Fruit fly (Drosophila melanogaster) whole organism, embryonic: Measurements from ENCODE around the gene Cpsf5.

Experiments
- Bteb2 ChIP-seq: fragments of 200-800 bp; sonication (Bioruptor generic); optimal IDR thresholded peaks from 2 replicates; lab custom pipeline; 2016; ENCODE audit warnings: missing biosample characterization, missing genetic modification characterization
- CG1024 ChIP-seq: fragments of 200-800 bp; sonication (Bioruptor generic); IDR thresholded peaks from 2 replicates; pipeline ENCODE4 v1.3.6; 2022; ENCODE audit warnings: missing biosample characterization, missing genetic modification characterization
- CG10267 ChIP-seq: fragments of 200-800 bp; sonication (Bioruptor generic); optimal IDR thresholded peaks from 2 replicates; lab custom pipeline; 2018; ENCODE audit warnings: missing biosample characterization, mild to moderate bottlenecking, missing genetic modification characterization, moderate library complexity
- CG10366 ChIP-seq: fragments of 200-800 bp; sonication (Bioruptor generic); IDR thresholded peaks from 2 replicates; pipeline ENCODE4 v1.3.6; 2022; ENCODE audit warnings: missing biosample characterization, missing genetic modification characterization
- CG10431 ChIP-seq: fragments of 200-800 bp; sonication (Bioruptor generic); optimal IDR thresholded peaks from 3 replicates; lab custom pipeline; 2018; ENCODE audit warnings: missing biosample characterization, mild to moderate bottlenecking, missing genetic modification characterization
- CG11696 ChIP-seq: fragments of 200-800 bp; sonication (Bioruptor generic); IDR thresholded peaks from 2 replicates; pipeline ENCODE4 v1.3.6; 2022; ENCODE audit warnings: missing biosample characterization, missing genetic modification characterization
- CG12219 ChIP-seq: fragments of 200-800 bp; sonication (Bioruptor generic); optimal IDR thresholded peaks from 3 replicates; lab custom pipeline; 2018; ENCODE audit warnings: missing biosample characterization, mild to moderate bottlenecking, missing genetic modification characterization
- CG13287 ChIP-seq: fragments of 200-800 bp; sonication (Bioruptor generic); IDR thresholded peaks from 2 replicates; pipeline ENCODE4 v1.3.6; 2022; ENCODE audit warnings: missing biosample characterization, missing genetic modification characterization; ENCODE audit not compliant: partially characterized antibody
- CG14965 ChIP-seq: fragments of 200-800 bp; sonication (Bioruptor generic); optimal IDR thresholded peaks from 2 replicates; lab custom pipeline; 2016; ENCODE audit warnings: missing biosample characterization, missing genetic modification characterization, borderline replicate concordance
- CG15073 ChIP-seq: fragments of 200-800 bp; sonication (Bioruptor generic); optimal IDR thresholded peaks from 2 replicates; lab custom pipeline; 2016; ENCODE audit warnings: missing biosample characterization, missing genetic modification characterization
- CG17612 ChIP-seq: fragments of 200-800 bp; sonication (Bioruptor generic); IDR thresholded peaks from 2 replicates; pipeline ENCODE4 v1.3.6; 2022; ENCODE audit warnings: missing biosample characterization, missing genetic modification characterization
- CG18619 ChIP-seq: fragments of 200-800 bp; sonication (Bioruptor generic); optimal IDR thresholded peaks from 3 replicates; lab custom pipeline; 2017; ENCODE audit warnings: missing biosample characterization, mild to moderate bottlenecking, missing genetic modification characterization
- CG2678 ChIP-seq: fragments of 200-800 bp; sonication (Bioruptor generic); optimal IDR thresholded peaks from 3 replicates; lab custom pipeline; 2019; ENCODE audit warnings: missing biosample characterization, mild to moderate bottlenecking, missing genetic modification characterization, moderate library complexity
- CG3407 ChIP-seq: fragments of 200-800 bp; sonication (Bioruptor generic); optimal IDR thresholded peaks from 2 replicates; lab custom pipeline; 2018; ENCODE audit warnings: missing biosample characterization, mild to moderate bottlenecking, missing genetic modification characterization
- CG43689 ChIP-seq: fragments of 200-800 bp; sonication (Bioruptor generic); IDR thresholded peaks from 2 replicates; pipeline ENCODE4 v1.3.6; 2022; ENCODE audit warnings: missing biosample characterization, missing genetic modification characterization
- CG4404 ChIP-seq: fragments of 200-800 bp; sonication (Bioruptor generic); IDR thresholded peaks from 2 replicates; pipeline ENCODE4 v1.3.6; 2022; ENCODE audit warnings: missing biosample characterization, missing genetic modification characterization
- CG5953 ChIP-seq: fragments of 200-800 bp; sonication (Bioruptor generic); IDR thresholded peaks from 2 replicates; pipeline ENCODE4 v1.3.6; 2022; ENCODE audit warnings: missing biosample characterization, missing genetic modification characterization
- CG6683 ChIP-seq: fragments of 200-800 bp; sonication (Bioruptor generic); optimal IDR thresholded peaks from 2 replicates; lab custom pipeline; 2017; ENCODE audit warnings: missing biosample characterization, mild to moderate bottlenecking, missing genetic modification characterization, missing genetic modification reagents
- CG9437 ChIP-seq: fragments of 200-800 bp; sonication (Bioruptor generic); optimal IDR thresholded peaks from 2 replicates; lab custom pipeline; 2018; ENCODE audit warnings: missing biosample characterization, mild to moderate bottlenecking, missing genetic modification characterization
- CrebB ChIP-seq: fragments of 200-800 bp; sonication (Bioruptor generic); optimal IDR thresholded peaks from 3 replicates; lab custom pipeline; 2018; ENCODE audit warnings: missing biosample characterization, mild to moderate bottlenecking, missing genetic modification characterization
- D19A ChIP-seq: fragments of 200-800 bp; optimal IDR thresholded peaks from 3 replicates; lab custom pipeline; 2019; ENCODE audit warnings: missing biosample characterization, mild to moderate bottlenecking, missing genetic modification characterization, moderate library complexity
- Dbx ChIP-seq: fragments of 200-800 bp; sonication (Bioruptor generic); IDR thresholded peaks from 3 replicates; pipeline ENCODE4 v1.3.6; 2022; ENCODE audit warnings: missing biosample characterization, missing genetic modification characterization
- Ets97D ChIP-seq: fragments of 200-800 bp; sonication (Bioruptor generic); optimal IDR thresholded peaks from 3 replicates; lab custom pipeline; 2016; ENCODE audit warnings: missing biosample characterization, missing genetic modification characterization
- GATAe ChIP-seq: fragments of 200-800 bp; sonication (Bioruptor generic); conservative IDR thresholded peaks from 2 replicates; pipeline ENCODE4 v1.3.6; 2022; ENCODE audit warnings: missing biosample characterization, missing genetic modification characterization
- Gug ChIP-seq: fragments of 200-800 bp; sonication (Bioruptor generic); IDR thresholded peaks from 4 replicates; pipeline ENCODE4 v1.3.6; 2022; ENCODE audit warnings: missing biosample characterization, missing genetic modification characterization
- Hmr ChIP-seq: fragments of 200-800 bp; sonication (Bioruptor generic); optimal IDR thresholded peaks from 3 replicates; lab custom pipeline; 2017; ENCODE audit warnings: mild to moderate bottlenecking, missing biosample characterization, missing genetic modification reagents, missing genetic modification characterization
- Kr ChIP-seq: fragments of 200-800 bp; sonication (Bioruptor generic); optimal IDR thresholded peaks from 2 replicates; lab custom pipeline; 2017; ENCODE audit warnings: missing biosample characterization, mild to moderate bottlenecking, missing genetic modification characterization
- MBD-R2 ChIP-seq: fragments of 200-800 bp; sonication (Bioruptor generic); IDR thresholded peaks from 2 replicates; pipeline ENCODE4 v1.3.6; 2022; ENCODE audit warnings: missing biosample characterization, missing genetic modification characterization
- Rfx ChIP-seq: fragments of 200-800 bp; sonication (Bioruptor generic); IDR thresholded peaks from 2 replicates; pipeline ENCODE4 v1.3.6; 2022; ENCODE audit warnings: missing biosample characterization, missing genetic modification characterization
- ato ChIP-seq: fragments of 200-800 bp; sonication (Bioruptor generic); IDR thresholded peaks from 2 replicates; pipeline ENCODE4 v1.3.6; 2022; ENCODE audit warnings: missing biosample characterization, missing genetic modification characterization; ENCODE audit not compliant: partially characterized antibody
- bcd ChIP-seq: fragments of 200-800 bp; sonication (Bioruptor generic); optimal IDR thresholded peaks from 2 replicates; lab custom pipeline; 2017; ENCODE audit warnings: missing biosample characterization, mild to moderate bottlenecking, missing genetic modification characterization
- btn ChIP-seq: fragments of 200-800 bp; sonication (Bioruptor generic); optimal IDR thresholded peaks from 2 replicates; lab custom pipeline; 2016; ENCODE audit warnings: missing biosample characterization, missing genetic modification characterization
- crc ChIP-seq: fragments of 200-800 bp; sonication (Bioruptor generic); optimal IDR thresholded peaks from 2 replicates; lab custom pipeline; 2016; ENCODE audit warnings: missing biosample characterization, missing genetic modification characterization
- crol ChIP-seq: fragments of 200-800 bp; sonication (Bioruptor generic); IDR thresholded peaks from 2 replicates; pipeline ENCODE4 v1.3.6; 2022; ENCODE audit warnings: missing biosample characterization, missing genetic modification characterization
- disco-r ChIP-seq: fragments of 200-800 bp; sonication (Bioruptor generic); optimal IDR thresholded peaks from 2 replicates; lab custom pipeline; 2016; ENCODE audit warnings: missing biosample characterization, missing genetic modification characterization
- ems ChIP-seq: fragments of 200-800 bp; sonication (Bioruptor generic); optimal IDR thresholded peaks from 3 replicates; lab custom pipeline; 2016; ENCODE audit warnings: missing biosample characterization, missing genetic modification characterization
- fru ChIP-seq: fragments of >200 bp; optimal IDR thresholded peaks from 2 replicates; lab custom pipeline; 2017
- gt ChIP-seq: fragments of 200-800 bp; sonication (Bioruptor generic); IDR thresholded peaks from 2 replicates; pipeline ENCODE4 v1.3.6; 2022; ENCODE audit warnings: missing biosample characterization, missing genetic modification characterization
- hth ChIP-seq: fragments of >200 bp; optimal IDR thresholded peaks from 2 replicates; lab custom pipeline; 2017; ENCODE audit warnings: inconsistent platforms
- jing ChIP-seq: fragments of 200-800 bp; sonication (Bioruptor generic); optimal IDR thresholded peaks from 2 replicates; lab custom pipeline; 2018; ENCODE audit warnings: missing biosample characterization, mild to moderate bottlenecking, missing genetic modification characterization
- lilli ChIP-seq: fragments of 200-800 bp; sonication (Bioruptor generic); optimal IDR thresholded peaks from 3 replicates; lab custom pipeline; 2016; ENCODE audit warnings: missing biosample characterization, missing genetic modification characterization
- lov ChIP-seq, 2 experiments: fragments of 200-800 bp in 1 of 2; fragments of >200 bp in 1 of 2; sonication (Bioruptor generic) in 1 of 2; IDR thresholded peaks in 1 of 2; optimal IDR thresholded peaks in 1 of 2; 2 replicates in 1 of 2; 3 replicates in 1 of 2; pipeline versions ENCODE4 v1.3.6 to Lab custom; 2017 to 2022; ENCODE audit warnings: missing biosample characterization in 1 of 2, missing genetic modification characterization in 1 of 2
- nerfin-1 ChIP-seq: fragments of 200-800 bp; sonication (Bioruptor generic); optimal IDR thresholded peaks from 3 replicates; lab custom pipeline; 2019; ENCODE audit warnings: missing biosample characterization, mild to moderate bottlenecking, missing genetic modification characterization, moderate library complexity
- onecut ChIP-seq: fragments of 200-800 bp; sonication (Bioruptor generic); IDR thresholded peaks from 2 replicates; pipeline ENCODE4 v1.3.6; 2022; ENCODE audit warnings: missing biosample characterization, missing genetic modification characterization
- ranshi ChIP-seq: fragments of 200-800 bp; sonication (Bioruptor generic); IDR thresholded peaks from 2 replicates; pipeline ENCODE4 v1.3.6; 2022; ENCODE audit warnings: missing biosample characterization, missing genetic modification characterization
- run ChIP-seq: fragments of 200-800 bp; sonication (Bioruptor generic); optimal IDR thresholded peaks from 3 replicates; lab custom pipeline; 2018; ENCODE audit warnings: missing biosample characterization, mild to moderate bottlenecking, missing genetic modification characterization
- sima ChIP-seq: fragments of 200-800 bp; sonication (Bioruptor generic); optimal IDR thresholded peaks from 2 replicates; lab custom pipeline; 2016; ENCODE audit warnings: missing biosample characterization, missing genetic modification characterization
- sisA ChIP-seq: fragments of 200-800 bp; sonication (Bioruptor generic); IDR thresholded peaks from 2 replicates; pipeline ENCODE4 v1.3.6; 2022; ENCODE audit warnings: missing biosample characterization, missing genetic modification characterization
- slbo ChIP-seq: fragments of 200-800 bp; sonication (Bioruptor generic); IDR thresholded peaks from 2 replicates; pipeline ENCODE4 v1.3.6; 2022; ENCODE audit warnings: missing biosample characterization, missing genetic modification characterization
- slou ChIP-seq: fragments of 200-800 bp; sonication (Bioruptor generic); optimal IDR thresholded peaks from 3 replicates; lab custom pipeline; 2016; ENCODE audit warnings: missing biosample characterization, missing genetic modification characterization
- tio ChIP-seq: fragments of 200-800 bp; sonication (Bioruptor generic); optimal IDR thresholded peaks from 2 replicates; lab custom pipeline; 2017; ENCODE audit warnings: missing biosample characterization, missing genetic modification characterization, inconsistent platforms
- zen2 ChIP-seq: fragments of 200-800 bp; sonication (Bioruptor generic); IDR thresholded peaks from 3 replicates; pipeline ENCODE4 v1.3.6; 2022; ENCODE audit warnings: missing biosample characterization, missing genetic modification characterization; ENCODE audit not compliant: partially characterized antibody

The Cpsf5 gene

dm6 chr3L:9370907-9371365 is 39.9 kb upstream of the Cpsf5 start, which contains the start of gene Fdx1 (continued):
- peak; percentile 10 for TF ChIP-seq CG9437 (GFP tag; lab: Kevin White, UChicago)
- TF ChIP-seq CG15073: no peak
- peak; percentile 39 for TF ChIP-seq CG10267 (tag; lab: Kevin White, UChicago)
- no peak for TF ChIP-seq CG4404 (GFP tag; lab: Robert Waterston, UW)
- no peak for TF ChIP-seq CG5953 (GFP tag; lab: Robert Waterston, UW)
- no peak for TF ChIP-seq CG11696
- no peak for TF ChIP-seq Kr (GFP tag; lab: Kevin White, UChicago)
- TF ChIP-seq jing (GFP tag; lab: Kevin White, UChicago): no peak
- TF ChIP-seq GATAe (GFP tag; lab: Robert Waterston, UW): no peak
- peak; percentile 37; the same call in 1 of the 2 replicates for TF ChIP-seq ranshi (GFP tag; lab: Robert Waterston, UW)
- no peak for TF ChIP-seq crc
- no peak for TF ChIP-seq tio (GFP tag; lab: Kevin White, UChicago)
- TF ChIP-seq CG13287 (GFP tag; lab: Robert Waterston, UW): peak; percentile 81
- TF ChIP-seq Rfx (GFP tag; lab: Robert Waterston, UW): peak; percentile 67
- no peak for TF ChIP-seq onecut (GFP tag; lab: Robert Waterston, UW)
- TF ChIP-seq CG3407 (GFP tag; lab: Kevin White, UChicago): no peak
- no peak for TF ChIP-seq run (tag; lab: Kevin White, UChicago)
- TF ChIP-seq slou (GFP tag; lab: Kevin White, UChicago): no peak
- TF ChIP-seq hth (lab: Kevin White, UChicago): no peak
- no peak for TF ChIP-seq CG43689 (GFP tag; lab: Robert Waterston, UW)
- TF ChIP-seq lilli (GFP tag; lab: Kevin White, UChicago): peak; percentile 48
- TF ChIP-seq btn (GFP tag; lab: Kevin White, UChicago): no peak
- peak; percentile 74 for TF ChIP-seq slbo
- TF ChIP-seq CG17612 (GFP tag; lab: Robert Waterston, UW): no peak
- TF ChIP-seq Hmr (GFP tag; lab: Kevin White, UChicago): no peak
- no peak for TF ChIP-seq bcd (GFP tag; lab: Kevin White, UChicago)
- TF ChIP-seq MBD-R2 (GFP tag; lab: Robert Waterston, UW): peak; percentile 70
- TF ChIP-seq nerfin-1 (tag; lab: Kevin White, UChicago): no peak
- TF ChIP-seq sisA: no peak
- TF ChIP-seq CG12219: no peak
- TF ChIP-seq CG10366 (GFP tag; lab: Robert Waterston, UW): no peak
- TF ChIP-seq Gug: no peak; the same call in 3 of the 4 replicates
- TF ChIP-seq CG10431 (GFP tag; lab: Kevin White, UChicago): no peak
- TF ChIP-seq Dbx (GFP tag; lab: Robert Waterston, UW): peak; percentile 39; the same call in 1 of the 3 replicates
- no peak for TF ChIP-seq D19A (tag; lab: Kevin White, UChicago)
- TF ChIP-seq sima (GFP tag; lab: Kevin White, UChicago): no peak
- TF ChIP-seq CG6683: no peak
- no peak for TF ChIP-seq ato (GFP tag; lab: Robert Waterston, UW)
- no peak for TF ChIP-seq Ets97D (GFP tag; lab: Kevin White, UChicago)
- TF ChIP-seq CrebB (tag; lab: Kevin White, UChicago): peak; percentile 6
- no peak for TF ChIP-seq Bteb2 (GFP tag; lab: Kevin White, UChicago)
- no peak for TF ChIP-seq ems (GFP tag; lab: Kevin White, UChicago)
- no peak for TF ChIP-seq CG18619 (GFP tag; lab: Kevin White, UChicago)
- TF ChIP-seq zen2: no peak
- no peak for TF ChIP-seq crol (GFP tag; lab: Robert Waterston, UW)
- TF ChIP-seq gt: no peak
- TF ChIP-seq CG1024: no peak
- TF ChIP-seq CG14965 (GFP tag; lab: Kevin White, UChicago): no peak
- no peak for TF ChIP-seq CG2678 (tag; lab: Kevin White, UChicago)
- TF ChIP-seq fru (lab: Kevin White, UChicago): no peak
- TF ChIP-seq lov (optimal IDR thresholded peaks at IDR 0.05; lab: Kevin White, UChicago): no peak
- no peak for TF ChIP-seq lov (GFP tag; IDR thresholded peaks at IDR 0.05; lab: Robert Waterston, UW)
- no peak for TF ChIP-seq disco-r (GFP tag; lab: Kevin White, UChicago)
